Worm (Caenorhabditis elegans): ENCODE data around the gene pks-1.

Gene pks-1

ce11 chrX:5479300-5479811 lies 65.7 kb downstream of the pks-1 start, which contains the start of gene dlg-1:
TSS of gene dlg-1 (plus strand) at chrX:5479700.
- TF ChIP-seq efl-1 (optimal IDR thresholded peaks at IDR 0.05) (no peak), efl-1 (GFP tag; optimal IDR thresholded peaks at IDR 0.05 in 1 of 2) (peak in 1 of 2 experiments; percentile 7), mdl-1 (tag; optimal IDR thresholded peaks at IDR 0.05) (peak in 1 of 2 experiments; percentile 8), rnt-1 (tag; optimal IDR thresholded peaks at IDR 0.05) (no peak)

ce11 chrX:5479876-5480580 lies 66.4 kb downstream of the pks-1 start:
- TF ChIP-seq blmp-1 (tag; optimal IDR thresholded peaks at IDR 0.05) (peak; percentile 99), vab-15 (tag; optimal IDR thresholded peaks at IDR 0.05) (no peak), egl-13 (tag; optimal IDR thresholded peaks at IDR 0.05) (no peak), elt-2 (tag; optimal IDR thresholded peaks at IDR 0.05) (peak; percentile 59), C16A3.4 (tag; optimal IDR thresholded peaks at IDR 0.05) (peak; percentile 40), jun-1 (tag; optimal IDR thresholded peaks at IDR 0.05) (peak; percentile 58), nhr-19 (GFP tag; conservative IDR thresholded peaks at IDR 0.05) (0 out of 2 replicates have a peak, but pooled peaks have one; percentile 5), nhr-85 (tag) (peak; percentile 82), elt-3 (tag; optimal IDR thresholded peaks at IDR 0.05) (peak in 2 of 6 experiments; percentile 12 to 36), ces-1 (GFP tag; optimal IDR thresholded peaks at IDR 0.05) (no peak), snu-23 (GFP tag; optimal IDR thresholded peaks at IDR 0.05) (peak; percentile 11), fos-1 (tag; optimal IDR thresholded peaks at IDR 0.05) (peak; percentile 32), egl-27 (tag; optimal IDR thresholded peaks at IDR 0.05) (no peak), zip-4 (GFP tag; optimal IDR thresholded peaks at IDR 0.05) (no peak), lin-35 (GFP tag; optimal IDR thresholded peaks at IDR 0.05) (peak in 1 of 2 experiments; percentile 60), nhr-71 (tag; optimal IDR thresholded peaks at IDR 0.05) (peak; percentile 50), nhr-20 (tag; optimal IDR thresholded peaks at IDR 0.05) (peak; percentile 36), lin-14 (GFP tag; optimal IDR thresholded peaks at IDR 0.05) (peak; percentile 34), mep-1 (tag; optimal IDR thresholded peaks at IDR 0.05) (peak; percentile 46), nhr-237 (tag; optimal IDR thresholded peaks at IDR 0.05) (no peak), skn-1 (tag; optimal IDR thresholded peaks at IDR 0.05) (peak; percentile 8), nhr-90 (tag; optimal IDR thresholded peaks at IDR 0.05; ENCODE audit: poor library complexity) (peak; percentile 11)

ce11 chrX:5485284-5485927 lies 71.8 kb downstream of the pks-1 start:
- peak; percentile 44 for TF ChIP-seq nhr-20 (tag; optimal IDR thresholded peaks at IDR 0.05)
- peak in 1 of 2 experiments; percentile 36 for TF ChIP-seq mdl-1 (tag; optimal IDR thresholded peaks at IDR 0.05)
- no peak for TF ChIP-seq hlh-4 (tag; optimal IDR thresholded peaks at IDR 0.05)
- TF ChIP-seq irx-1 (tag; optimal IDR thresholded peaks at IDR 0.05): peak; percentile 15
- TF ChIP-seq tlp-1 (tag; optimal IDR thresholded peaks at IDR 0.05): no peak
- TF ChIP-seq unc-98 (GFP tag; IDR thresholded peaks at IDR 0.05): no peak
- no peak for TF ChIP-seq sptf-1 (tag; optimal IDR thresholded peaks at IDR 0.05)
- TF ChIP-seq blmp-1 (tag; optimal IDR thresholded peaks at IDR 0.05): no peak
- peak in 1 of 2 experiments; percentile 19 for TF ChIP-seq lsy-2 (tag; optimal IDR thresholded peaks at IDR 0.05)
- TF ChIP-seq lin-14 (GFP tag; optimal IDR thresholded peaks at IDR 0.05): peak; percentile 42
- no peak for TF ChIP-seq ztf-11 (tag; optimal IDR thresholded peaks at IDR 0.05)
- no peak for TF ChIP-seq elt-3 (tag; optimal IDR thresholded peaks at IDR 0.05)
- TF ChIP-seq pag-3 (tag; optimal IDR thresholded peaks at IDR 0.05; ENCODE audit: borderline replicate concordance, insufficient read depth): no peak
- peak; percentile 56 for TF ChIP-seq mep-1 (tag; optimal IDR thresholded peaks at IDR 0.05)
- TF ChIP-seq zip-4 (GFP tag; optimal IDR thresholded peaks at IDR 0.05): no peak
- no peak for TF ChIP-seq zag-1 (tag; optimal IDR thresholded peaks at IDR 0.05)
- no peak for TF ChIP-seq egl-13 (tag; optimal IDR thresholded peaks at IDR 0.05)
- no peak for TF ChIP-seq vab-15 (tag; optimal IDR thresholded peaks at IDR 0.05)
- TF ChIP-seq rnt-1 (tag; optimal IDR thresholded peaks at IDR 0.05): peak; percentile 55
- no peak for TF ChIP-seq nhr-28 (tag; optimal IDR thresholded peaks at IDR 0.05)
- peak; percentile 24 for TF ChIP-seq dsc-1 (tag; optimal IDR thresholded peaks at IDR 0.05)
- no peak for TF ChIP-seq nhr-84 (tag; optimal IDR thresholded peaks at IDR 0.05)
- peak in 1 of 2 experiments; percentile 24 for TF ChIP-seq lin-35 (GFP tag; optimal IDR thresholded peaks at IDR 0.05)
- TF ChIP-seq sox-4 (tag; optimal IDR thresholded peaks at IDR 0.05): no peak
- TF ChIP-seq nhr-47 (tag; optimal IDR thresholded peaks at IDR 0.05): peak; percentile 23
- no peak for TF ChIP-seq nhr-12 (tag; optimal IDR thresholded peaks at IDR 0.05)
- TF ChIP-seq lir-3 (tag; optimal IDR thresholded peaks at IDR 0.05; ENCODE audit: poor library complexity): no peak
- no peak for TF ChIP-seq ama-1 (optimal IDR thresholded peaks at IDR 0.05)
- peak; percentile 10 for TF ChIP-seq C16A3.4 (tag; optimal IDR thresholded peaks at IDR 0.05)
- TF ChIP-seq nhr-71 (tag; optimal IDR thresholded peaks at IDR 0.05): peak; percentile 32
- TF ChIP-seq elt-2 (tag; optimal IDR thresholded peaks at IDR 0.05): no peak
- no peak for TF ChIP-seq unc-86 (tag; optimal IDR thresholded peaks at IDR 0.05)
- TF ChIP-seq unc-30 (tag; optimal IDR thresholded peaks at IDR 0.05): no peak

Data from whole organism, L1 larva.